Fruit fly (Drosophila melanogaster) whole organism, embryonic: Measurements from ENCODE around the gene CG6693.
A peak's percentile ranks its signal among the peaks of the same experiment; 100 is the strongest.

ENCODE experiments used
- Atf-2 ChIP-seq: fragments of 200-800 bp; sonication (Bioruptor generic); optimal IDR thresholded peaks from 2 replicates; lab custom pipeline; 2016; ENCODE audit warnings: missing biosample characterization, missing genetic modification characterization
- Blimp-1 ChIP-seq: fragments of 200-800 bp; sonication (Bioruptor generic); optimal IDR thresholded peaks from 3 replicates; lab custom pipeline; 2018; ENCODE audit warnings: missing biosample characterization, missing genetic modification characterization, mild to moderate bottlenecking, moderate library complexity, missing genetic modification reagents
- C15 ChIP-seq: fragments of 200-800 bp; sonication (Bioruptor generic); IDR thresholded peaks from 3 replicates; pipeline ENCODE4 v1.3.6; 2022; ENCODE audit warnings: missing biosample characterization, missing genetic modification characterization
- CG10431 ChIP-seq: fragments of 200-800 bp; sonication (Bioruptor generic); optimal IDR thresholded peaks from 3 replicates; lab custom pipeline; 2018; ENCODE audit warnings: missing biosample characterization, mild to moderate bottlenecking, missing genetic modification characterization
- CG11398 ChIP-seq: fragments of 200-800 bp; sonication (Bioruptor generic); optimal IDR thresholded peaks from 2 replicates; lab custom pipeline; 2016; ENCODE audit warnings: missing biosample characterization, missing genetic modification characterization
- CG12219 ChIP-seq: fragments of 200-800 bp; sonication (Bioruptor generic); optimal IDR thresholded peaks from 3 replicates; lab custom pipeline; 2018; ENCODE audit warnings: missing biosample characterization, mild to moderate bottlenecking, missing genetic modification characterization
- CG1233 ChIP-seq: fragments of 200-800 bp; sonication (Bioruptor generic); optimal IDR thresholded peaks from 4 replicates; lab custom pipeline; 2018; ENCODE audit warnings: missing biosample characterization, mild to moderate bottlenecking, missing genetic modification characterization
- CG1647 ChIP-seq: fragments of 200-800 bp; sonication (Bioruptor generic); optimal IDR thresholded peaks from 3 replicates; lab custom pipeline; 2016; ENCODE audit warnings: missing biosample characterization, missing genetic modification characterization
- CG16863 ChIP-seq: fragments of 200-800 bp; sonication (Bioruptor generic); optimal IDR thresholded peaks from 3 replicates; lab custom pipeline; 2016; ENCODE audit warnings: missing biosample characterization, missing genetic modification characterization
- CG17802 ChIP-seq: fragments of 200-800 bp; sonication (Bioruptor generic); optimal IDR thresholded peaks from 2 replicates; lab custom pipeline; 2018; ENCODE audit warnings: missing biosample characterization, mild to moderate bottlenecking, missing genetic modification characterization, moderate library complexity
- CG18476 ChIP-seq: fragments of 200-800 bp; sonication (Bioruptor generic); optimal IDR thresholded peaks from 2 replicates; lab custom pipeline; 2016; ENCODE audit warnings: missing biosample characterization, mild to moderate bottlenecking, missing genetic modification characterization
- CG2199 ChIP-seq: fragments of 200-800 bp; sonication (Bioruptor generic); IDR thresholded peaks from 3 replicates; pipeline ENCODE4 v1.3.6; 2022; ENCODE audit warnings: missing biosample characterization, missing genetic modification characterization
- CG31441 ChIP-seq: fragments of 200-800 bp; sonication (Bioruptor generic); IDR thresholded peaks from 2 replicates; pipeline ENCODE4 v1.3.6; 2022; ENCODE audit warnings: missing biosample characterization, missing genetic modification characterization
- CG32772 ChIP-seq: fragments of 200-800 bp; sonication (Bioruptor generic); IDR thresholded peaks from 2 replicates; pipeline ENCODE4 v1.3.6; 2022; ENCODE audit warnings: missing biosample characterization, missing genetic modification characterization
- CG6689 ChIP-seq: fragments of 200-800 bp; sonication (Bioruptor generic); IDR thresholded peaks from 2 replicates; pipeline ENCODE4 v1.3.6; 2022; ENCODE audit warnings: missing biosample characterization, missing genetic modification characterization
- CG6854 ChIP-seq: fragments of 200-800 bp; sonication (Bioruptor generic); optimal IDR thresholded peaks from 3 replicates; lab custom pipeline; 2017; ENCODE audit warnings: missing biosample characterization, mild to moderate bottlenecking, missing genetic modification characterization
- CG7987 ChIP-seq: fragments of 200-800 bp; sonication (Bioruptor generic); optimal IDR thresholded peaks from 2 replicates; lab custom pipeline; 2018; ENCODE audit warnings: missing biosample characterization, mild to moderate bottlenecking, missing genetic modification characterization, moderate library complexity
- CG8359 ChIP-seq: fragments of 200-800 bp; sonication (Bioruptor generic); optimal IDR thresholded peaks from 2 replicates; lab custom pipeline; 2017; ENCODE audit warnings: missing biosample characterization, mild to moderate bottlenecking, missing genetic modification characterization, borderline replicate concordance
- CG9727 ChIP-seq: fragments of 200-800 bp; sonication (Bioruptor generic); optimal IDR thresholded peaks from 3 replicates; lab custom pipeline; 2017; ENCODE audit warnings: missing biosample characterization, mild to moderate bottlenecking, missing genetic modification characterization
- CHES-1-like ChIP-seq: fragments of 200-800 bp; sonication (Bioruptor generic); optimal IDR thresholded peaks from 2 replicates; lab custom pipeline; 2016; ENCODE audit warnings: missing biosample characterization, missing genetic modification characterization
- Camta ChIP-seq: fragments of 200-800 bp; sonication (Bioruptor generic); optimal IDR thresholded peaks from 2 replicates; lab custom pipeline; 2016; ENCODE audit warnings: missing biosample characterization, missing genetic modification characterization
- Deaf1 ChIP-seq: fragments of 200-800 bp; optimal IDR thresholded peaks from 3 replicates; lab custom pipeline; 2019; ENCODE audit warnings: missing biosample characterization, mild to moderate bottlenecking, missing genetic modification characterization, moderate library complexity
- Drgx ChIP-seq: fragments of 200-800 bp; sonication (Bioruptor generic); IDR thresholded peaks from 2 replicates; pipeline ENCODE4 v1.3.6; 2022; ENCODE audit warnings: missing biosample characterization, missing genetic modification characterization
- HLH54F ChIP-seq: fragments of 200-800 bp; sonication (Bioruptor generic); optimal IDR thresholded peaks from 3 replicates; lab custom pipeline; 2016; ENCODE audit warnings: missing biosample characterization, missing genetic modification characterization
- HmgZ ChIP-seq: fragments of 200-800 bp; sonication (Bioruptor generic); optimal IDR thresholded peaks from 2 replicates; lab custom pipeline; 2018; ENCODE audit warnings: missing biosample characterization, mild to moderate bottlenecking, missing genetic modification characterization
- MBD-R2 ChIP-seq: fragments of 200-800 bp; sonication (Bioruptor generic); IDR thresholded peaks from 2 replicates; pipeline ENCODE4 v1.3.6; 2022; ENCODE audit warnings: missing biosample characterization, missing genetic modification characterization
- Max ChIP-seq: fragments of 200-800 bp; sonication (Bioruptor generic); optimal IDR thresholded peaks from 2 replicates; lab custom pipeline; 2016; ENCODE audit warnings: missing biosample characterization, mild to moderate bottlenecking, missing genetic modification characterization
- Med ChIP-seq: fragments of 200-800 bp; sonication (Bioruptor generic); peaks from one replicate; lab custom pipeline; 2016; ENCODE audit warnings: missing biosample characterization, missing genetic modification characterization, mild to moderate bottlenecking, inconsistent platforms, moderate library complexity
- NC2β ChIP-seq: fragments of 200-800 bp; sonication (Bioruptor generic); optimal IDR thresholded peaks from 2 replicates; lab custom pipeline; 2016; ENCODE audit warnings: missing biosample characterization, missing genetic modification characterization
- Optix ChIP-seq: fragments of 200-800 bp; sonication (Bioruptor generic); IDR thresholded peaks from 3 replicates; pipeline ENCODE4 v1.3.6; 2022; ENCODE audit warnings: missing biosample characterization, missing genetic modification characterization
- Poxn ChIP-seq: fragments of 200-800 bp; sonication (Bioruptor generic); IDR thresholded peaks from 2 replicates; pipeline ENCODE4 v1.3.6; 2022; ENCODE audit warnings: missing biosample characterization, missing genetic modification characterization
- Sin3A ChIP-seq: fragments of >200 bp; optimal IDR thresholded peaks from 2 replicates; lab custom pipeline; 2018
- Sry-δ ChIP-seq: fragments of 200-800 bp; sonication (Bioruptor generic); optimal IDR thresholded peaks from 2 replicates; lab custom pipeline; 2016; ENCODE audit warnings: missing biosample characterization, missing genetic modification characterization
- Stat92E ChIP-seq, 3 experiments: fragments of >200 bp in 2 of 3; fragments of 200-800 bp in 1 of 3; sonication (Bioruptor generic) in 1 of 3; optimal IDR thresholded peaks; 2 replicates each; lab custom pipeline; 2017 to 2019; ENCODE audit warnings: missing biosample characterization in 3 of 3, missing genetic modification characterization in 3 of 3, mild to moderate bottlenecking in 1 of 3, moderate library complexity in 1 of 3
- TFAM ChIP-seq: fragments of 200-800 bp; sonication (Bioruptor generic); optimal IDR thresholded peaks from 2 replicates; lab custom pipeline; 2017; ENCODE audit warnings: missing biosample characterization, missing genetic modification characterization, inconsistent platforms
- Tbp ChIP-seq: fragments of >200 bp; optimal IDR thresholded peaks from 2 replicates; lab custom pipeline; 2018; ENCODE audit warnings: missing biosample characterization, missing genetic modification characterization
- Usf ChIP-seq: fragments of 200-800 bp; sonication (Bioruptor generic); optimal IDR thresholded peaks from 2 replicates; lab custom pipeline; 2017; ENCODE audit warnings: missing genotype, missing biosample characterization, missing genetic modification characterization
- bowl ChIP-seq: fragments of 200-800 bp; sonication (Bioruptor generic); IDR thresholded peaks from 2 replicates; pipeline ENCODE4 v1.3.6; 2022; ENCODE audit warnings: missing biosample characterization, missing genetic modification characterization
- croc ChIP-seq: fragments of 200-800 bp; sonication (Bioruptor generic); conservative IDR thresholded peaks from 3 replicates; pipeline ENCODE4 v1.3.6; 2022; ENCODE audit warnings: missing biosample characterization, missing genetic modification characterization
- eyg ChIP-seq: fragments of 200-800 bp; sonication (Bioruptor generic); optimal IDR thresholded peaks from 3 replicates; lab custom pipeline; 2016; ENCODE audit warnings: missing biosample characterization, missing genetic modification characterization
- ftz-f1 ChIP-seq: fragments of 200-800 bp; sonication (Bioruptor generic); optimal IDR thresholded peaks from 2 replicates; lab custom pipeline; 2016; ENCODE audit warnings: missing biosample characterization, missing genetic modification characterization
- klu ChIP-seq: fragments of 200-800 bp; sonication (Bioruptor generic); IDR thresholded peaks from 2 replicates; pipeline ENCODE4 v1.3.6; 2022; ENCODE audit warnings: missing biosample characterization, missing genetic modification characterization
- luna ChIP-seq: fragments of 200-800 bp; sonication (Bioruptor generic); optimal IDR thresholded peaks from 2 replicates; lab custom pipeline; 2016; ENCODE audit warnings: missing biosample characterization, missing genetic modification characterization
- odd ChIP-seq: fragments of 200-800 bp; sonication (Bioruptor generic); optimal IDR thresholded peaks from 2 replicates; lab custom pipeline; 2017; ENCODE audit warnings: missing biosample characterization, mild to moderate bottlenecking, missing genetic modification characterization
- p53 ChIP-seq: fragments of 200-800 bp; sonication (Bioruptor generic); optimal IDR thresholded peaks from 2 replicates; lab custom pipeline; 2016; ENCODE audit warnings: missing biosample characterization, missing genetic modification characterization
- pnt ChIP-seq: fragments of 200-800 bp; sonication (Bioruptor generic); optimal IDR thresholded peaks from 3 replicates; lab custom pipeline; 2016; ENCODE audit warnings: missing biosample characterization, missing genetic modification characterization
- psq ChIP-seq: fragments of 200-800 bp; sonication (Bioruptor generic); optimal IDR thresholded peaks from 2 replicates; lab custom pipeline; 2017; ENCODE audit warnings: missing biosample characterization, missing genetic modification characterization
- shn ChIP-seq: fragments of 200-800 bp; sonication (Bioruptor generic); optimal IDR thresholded peaks from 3 replicates; lab custom pipeline; 2016; ENCODE audit warnings: missing biosample characterization, missing genetic modification characterization
- slbo ChIP-seq: fragments of 200-800 bp; sonication (Bioruptor generic); IDR thresholded peaks from 2 replicates; pipeline ENCODE4 v1.3.6; 2022; ENCODE audit warnings: missing biosample characterization, missing genetic modification characterization
- tap ChIP-seq: fragments of 200-800 bp; optimal IDR thresholded peaks from 3 replicates; lab custom pipeline; 2019; ENCODE audit warnings: missing biosample characterization, mild to moderate bottlenecking, missing genetic modification characterization, moderate library complexity
- toy ChIP-seq: fragments of 200-800 bp; sonication (Bioruptor generic); IDR thresholded peaks from 2 replicates; pipeline ENCODE4 v1.3.6; 2022; ENCODE audit warnings: missing biosample characterization, missing genetic modification characterization
- zf30C ChIP-seq: fragments of 200-800 bp; sonication (Bioruptor generic); optimal IDR thresholded peaks from 3 replicates; lab custom pipeline; 2018; ENCODE audit warnings: missing biosample characterization, mild to moderate bottlenecking, missing genetic modification characterization

The CG6693 gene

DNA sequence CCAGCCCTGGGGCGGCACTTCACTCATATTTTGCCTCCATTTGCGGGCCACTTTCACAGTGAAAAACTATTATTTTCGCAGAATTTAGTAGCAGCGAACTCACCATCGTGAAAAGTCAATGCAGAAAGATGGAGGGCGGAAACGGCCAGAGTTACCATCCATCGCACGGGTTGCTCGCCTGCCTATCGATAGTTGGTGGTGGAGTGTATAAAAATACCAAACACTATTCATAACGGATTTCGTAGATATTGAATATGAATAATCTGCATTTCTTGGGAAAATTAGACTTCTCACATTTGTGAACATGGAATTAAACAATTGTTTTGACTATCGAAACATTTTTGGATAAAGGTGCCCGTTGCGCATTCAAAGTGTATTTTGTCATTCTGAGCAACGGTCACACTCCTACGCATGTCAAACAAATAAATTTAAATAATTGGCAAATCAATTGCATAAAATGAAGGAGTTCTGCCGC, 5.2 kb downstream of the CG6693 start, which contains the start of the genes RpS25 and CG4820 (continued):
- TF ChIP-seq ftz-f1 (GFP tag; lab: Kevin White, UChicago) (peak; percentile 76), luna (GFP tag; lab: Kevin White, UChicago) (peak; percentile 86), Med (GFP tag; lab: Kevin White, UChicago) (peak; percentile 99), psq (peak; percentile 75), Camta (GFP tag; lab: Kevin White, UChicago) (peak; percentile 94), CG10431 (GFP tag; lab: Kevin White, UChicago) (peak; percentile 87), CG18476 (GFP tag; lab: Kevin White, UChicago) (peak; percentile 76), CG12219 (GFP tag; lab: Kevin White, UChicago) (peak; percentile 90), CG1233 (GFP tag; lab: Kevin White, UChicago) (peak; percentile 94), CG17802 (tag; lab: Kevin White, UChicago) (peak; percentile 82), Drgx (GFP tag; lab: Robert Waterston, UW) (peak; percentile 60), croc (peak; percentile 77), Usf (GFP tag; lab: Kevin White, UChicago) (peak; percentile 80), Deaf1 (tag; lab: Kevin White, UChicago) (peak; percentile 58), bowl (GFP tag; lab: Robert Waterston, UW) (peak; percentile 71), Sry-δ (GFP tag; lab: Kevin White, UChicago) (peak; percentile 92), p53 (GFP tag; lab: Kevin White, UChicago) (peak; percentile 93), HmgZ (tag; lab: Kevin White, UChicago) (peak; percentile 92), Atf-2 (peak; percentile 89), CG7987 (GFP tag; lab: Kevin White, UChicago) (peak; percentile 98), HLH54F (GFP tag; lab: Kevin White, UChicago) (peak; percentile 84), klu (GFP tag; lab: Robert Waterston, UW) (peak; percentile 59), TFAM (GFP tag; lab: Kevin White, UChicago) (peak; percentile 73), CG1647 (GFP tag; lab: Kevin White, UChicago) (peak; percentile 82), CG11398 (GFP tag; lab: Kevin White, UChicago) (peak; percentile 92), CG16863 (GFP tag; lab: Kevin White, UChicago) (peak; percentile 90), Tbp (GFP tag; lab: Kevin White, UChicago) (peak; percentile 55), Poxn (GFP tag; lab: Robert Waterston, UW) (no peak; the same call in 1 of the 2 replicates), NC2β (peak; percentile 98), CG9727 (peak; percentile 95), CHES-1-like (GFP tag; lab: Kevin White, UChicago) (peak; percentile 94), CG32772 (peak; percentile 79), eyg (peak; percentile 94), Optix (GFP tag; lab: Robert Waterston, UW) (peak; percentile 81), CG31441 (GFP tag; lab: Robert Waterston, UW) (peak; percentile 89), CG8359 (GFP tag; lab: Kevin White, UChicago) (peak; percentile 84), Max (GFP tag; lab: Kevin White, UChicago) (peak; percentile 94), toy (GFP tag; lab: Robert Waterston, UW) (peak; percentile 36; the same call in 1 of the 2 replicates), odd (GFP tag; lab: Kevin White, UChicago) (peak; percentile 94), CG2199 (GFP tag; lab: Robert Waterston, UW) (0 out of 3 replicates have a peak, but pooled peaks have one; percentile 10), Stat92E (GFP tag; optimal IDR thresholded peaks at IDR 0.05; lab: Kevin White, UChicago) (peak in 1 of 3 experiments; percentile 66), MBD-R2 (GFP tag; lab: Robert Waterston, UW) (peak; percentile 91), shn (peak; percentile 94), slbo (GFP tag; lab: Robert Waterston, UW) (peak; percentile 86), zf30C (GFP tag; lab: Kevin White, UChicago) (peak; percentile 61), pnt (GFP tag; lab: Kevin White, UChicago) (peak; percentile 28), C15 (peak; percentile 57; the same call in 1 of the 3 replicates), CG6854 (GFP tag; lab: Kevin White, UChicago) (peak; percentile 90), tap (tag; lab: Kevin White, UChicago) (peak; percentile 77), Blimp-1 (GFP tag; lab: Kevin White, UChicago) (peak; percentile 73), Sin3A (peak; percentile 96), CG6689 (GFP tag; lab: Robert Waterston, UW) (peak; percentile 96)
